Worm (Caenorhabditis elegans) whole organism, L1 larva: Measurements from ENCODE around the gene Y46B2A.3.
"Not testable (repeated sequence)": the region's sequence is repeated elsewhere in the genome, so short reads cannot be mapped to it uniquely, and the experiment has no call there.

Experiments
- C34B4.2 ChIP-seq: sonication (generic microtip); optimal IDR thresholded peaks from 2 replicates; lab custom pipeline; 2017; ENCODE audit warnings: mild to moderate bottlenecking, missing genetic modification characterization, missing compliant biosample characterization
- F16B12.6 ChIP-seq: fragments of 150-350 bp; optimal IDR thresholded peaks from 2 replicates; lab custom pipeline; 2014; ENCODE audit warnings: missing biosample characterization, missing genetic modification characterization
- Y116A8C.19 ChIP-seq: sonication (generic microtip); optimal IDR thresholded peaks from 2 replicates; lab custom pipeline; 2016; ENCODE audit warnings: missing compliant biosample characterization, missing genetic modification characterization, borderline replicate concordance
- aly-2 ChIP-seq: fragments of 150-350 bp; optimal IDR thresholded peaks from 2 replicates; lab custom pipeline; 2014; ENCODE audit warnings: missing biosample characterization, missing genetic modification characterization
- ama-1 ChIP-seq: fragments of 150-350 bp; optimal IDR thresholded peaks from 2 replicates; lab custom pipeline; 2014
- ceh-90 ChIP-seq: sonication (generic microtip); optimal IDR thresholded peaks from 2 replicates; lab custom pipeline; 2016; ENCODE audit warnings: missing genetic modification characterization, missing compliant biosample characterization
- ces-1 ChIP-seq: fragments of 150-350 bp; optimal IDR thresholded peaks from 2 replicates; lab custom pipeline; 2014; ENCODE audit warnings: missing biosample characterization, missing genetic modification reagents, missing genetic modification characterization
- dpl-1 ChIP-seq, 3 experiments: fragments of 150-350 bp in 2 of 3; sonication (generic microtip) in 1 of 3; optimal IDR thresholded peaks; 2 replicates each; lab custom pipeline; 2014 to 2017; ENCODE audit warnings: missing biosample characterization in 3 of 3, missing genetic modification characterization in 3 of 3, missing genetic modification reagents in 3 of 3
- dsc-1 ChIP-seq: sonication (generic microtip); optimal IDR thresholded peaks from 2 replicates; lab custom pipeline; 2016; ENCODE audit warnings: mild to moderate bottlenecking, missing genetic modification characterization, missing compliant biosample characterization
- efl-1 ChIP-seq, 4 experiments: fragments of 150-350 bp; optimal IDR thresholded peaks in 3 of 4; peaks in 1 of 4; 1 replicate in 1 of 4; 2 replicates in 3 of 4; lab custom pipeline; 2014; ENCODE audit warnings: missing biosample characterization in 2 of 4, missing genetic modification characterization in 2 of 4, missing genetic modification reagents in 2 of 4
- efl-3 ChIP-seq: fragments of 200-800 bp; sonication (Bioruptor generic); optimal IDR thresholded peaks from 2 replicates; lab custom pipeline; 2018; ENCODE audit warnings: mild to moderate bottlenecking, missing genetic modification characterization, missing compliant biosample characterization
- egl-27 ChIP-seq, 2 experiments: fragments of 150-350 bp in 1 of 2; sonication (generic microtip); optimal IDR thresholded peaks; 3 replicates each; lab custom pipeline; 2017 to 2018; ENCODE audit warnings: missing biosample characterization in 2 of 2, missing genetic modification characterization in 2 of 2, missing genetic modification reagents in 2 of 2
- elt-2 ChIP-seq: sonication (generic microtip); optimal IDR thresholded peaks from 2 replicates; lab custom pipeline; 2016; ENCODE audit warnings: missing genetic modification characterization, mild to moderate bottlenecking, inconsistent platforms, missing compliant biosample characterization, missing genetic modification reagents
- elt-3 ChIP-seq, 6 experiments: fragments of 150-350 bp in 1 of 6; sonication (generic microtip); optimal IDR thresholded peaks; 2 replicates each; lab custom pipeline; 2017 to 2018; ENCODE audit warnings: missing biosample characterization in 6 of 6, missing genetic modification characterization in 6 of 6, inconsistent platforms in 1 of 6
- ets-5 ChIP-seq: fragments of 200-800 bp; sonication (Bioruptor generic); IDR thresholded peaks from 2 replicates; pipeline ENCODE4 v1.3.6; 2022; ENCODE audit warnings: missing genetic modification characterization, missing compliant biosample characterization
- fkh-10 ChIP-seq: sonication (generic microtip); optimal IDR thresholded peaks from 2 replicates; lab custom pipeline; 2017; ENCODE audit warnings: missing biosample characterization, missing genetic modification reagents, missing genetic modification characterization
- fos-1 ChIP-seq: fragments of 150-350 bp; optimal IDR thresholded peaks from 2 replicates; lab custom pipeline; 2014; ENCODE audit warnings: missing biosample characterization, missing genetic modification characterization
- hpl-2 ChIP-seq: fragments of 150-350 bp; optimal IDR thresholded peaks from 2 replicates; lab custom pipeline; 2014; ENCODE audit warnings: missing biosample characterization, missing genetic modification reagents, missing genetic modification characterization
- irx-1 ChIP-seq: sonication (generic microtip); optimal IDR thresholded peaks from 2 replicates; lab custom pipeline; 2016; ENCODE audit warnings: missing genetic modification characterization, missing compliant biosample characterization
- isw-1 ChIP-seq: fragments of 200-800 bp; sonication (Bioruptor generic); IDR thresholded peaks from 2 replicates; pipeline ENCODE4 v1.3.6; 2022; ENCODE audit warnings: missing genetic modification characterization, missing compliant biosample characterization
- jun-1 ChIP-seq: fragments of 150-350 bp; optimal IDR thresholded peaks from 2 replicates; lab custom pipeline; 2014; ENCODE audit warnings: missing biosample characterization, missing genetic modification reagents, missing genetic modification characterization
- lin-35 ChIP-seq, 2 experiments: fragments of 150-350 bp; optimal IDR thresholded peaks; 2 replicates each; lab custom pipeline; 2014; ENCODE audit warnings: missing biosample characterization in 2 of 2, missing genetic modification characterization in 2 of 2, missing genetic modification reagents in 2 of 2
- lir-3 ChIP-seq: sonication (generic microtip); optimal IDR thresholded peaks from 2 replicates; lab custom pipeline; 2016; ENCODE audit warnings: mild to moderate bottlenecking, missing genetic modification characterization, moderate library complexity, missing compliant biosample characterization; ENCODE audit not compliant: poor library complexity
- lsy-2 ChIP-seq, 2 experiments: fragments of 150-350 bp; optimal IDR thresholded peaks; 2 replicates each; lab custom pipeline; 2014; ENCODE audit warnings: missing biosample characterization in 2 of 2, missing genetic modification characterization in 2 of 2
- mdl-1 ChIP-seq, 2 experiments: fragments of 150-350 bp; optimal IDR thresholded peaks; 2 replicates each; lab custom pipeline; 2014 to 2017; ENCODE audit warnings: missing biosample characterization in 2 of 2, missing genetic modification characterization in 2 of 2, inconsistent platforms in 1 of 2
- mef-2 ChIP-seq: fragments of 150-350 bp; optimal IDR thresholded peaks from 2 replicates; lab custom pipeline; 2014; ENCODE audit warnings: missing biosample characterization, missing genetic modification characterization
- mep-1 ChIP-seq: fragments of 150-350 bp; optimal IDR thresholded peaks from 2 replicates; lab custom pipeline; 2014; ENCODE audit warnings: missing biosample characterization, missing genetic modification characterization
- nhr-11 ChIP-seq: fragments of 150-350 bp; optimal IDR thresholded peaks from 2 replicates; lab custom pipeline; 2014; ENCODE audit warnings: missing biosample characterization, missing genetic modification characterization
- nhr-19 ChIP-seq: fragments of 200-800 bp; sonication (Bioruptor generic); conservative IDR thresholded peaks from 2 replicates; pipeline ENCODE4 v1.3.6; 2022; ENCODE audit warnings: missing genetic modification characterization, missing compliant biosample characterization
- nhr-20 ChIP-seq: sonication (generic microtip); optimal IDR thresholded peaks from 2 replicates; lab custom pipeline; 2016; ENCODE audit warnings: mild to moderate bottlenecking, missing genetic modification characterization, missing compliant biosample characterization
- nhr-28 ChIP-seq: fragments of 150-350 bp; optimal IDR thresholded peaks from 2 replicates; lab custom pipeline; 2014; ENCODE audit warnings: missing biosample characterization, missing genetic modification characterization
- nhr-71 ChIP-seq: sonication (generic microtip); optimal IDR thresholded peaks from 2 replicates; lab custom pipeline; 2016; ENCODE audit warnings: mild to moderate bottlenecking, missing genetic modification characterization, moderate library complexity, missing compliant biosample characterization
- nhr-76 ChIP-seq: sonication (generic microtip); optimal IDR thresholded peaks from 2 replicates; lab custom pipeline; 2017; ENCODE audit warnings: missing biosample characterization, missing genetic modification characterization
- nhr-84 ChIP-seq: sonication (generic microtip); optimal IDR thresholded peaks from 2 replicates; lab custom pipeline; 2017; ENCODE audit warnings: missing biosample characterization, missing genetic modification characterization
- nhr-90 ChIP-seq: sonication (generic microtip); optimal IDR thresholded peaks from 2 replicates; lab custom pipeline; 2016; ENCODE audit warnings: mild to moderate bottlenecking, missing genetic modification characterization, missing compliant biosample characterization; ENCODE audit not compliant: poor library complexity
- pag-3 ChIP-seq: sonication (generic microtip); optimal IDR thresholded peaks from 2 replicates; lab custom pipeline; 2017; ENCODE audit warnings: missing genetic modification characterization, mild to moderate bottlenecking, missing compliant biosample characterization, antibody characterized with exemption, borderline replicate concordance; ENCODE audit not compliant: insufficient read depth
- pax-3 ChIP-seq: fragments of 200-800 bp; sonication (Bioruptor generic); optimal IDR thresholded peaks from 2 replicates; lab custom pipeline; 2018; ENCODE audit warnings: mild to moderate bottlenecking, missing genetic modification characterization, moderate library complexity, missing compliant biosample characterization
- pqm-1 ChIP-seq: sonication (generic microtip); optimal IDR thresholded peaks from 3 replicates; lab custom pipeline; 2017; ENCODE audit warnings: missing biosample characterization, missing genetic modification characterization
- snpc-4 ChIP-seq: fragments of 150-350 bp; optimal IDR thresholded peaks from 2 replicates; lab custom pipeline; 2014; ENCODE audit warnings: missing biosample characterization, missing genetic modification characterization
- sox-4 ChIP-seq: sonication (generic microtip); optimal IDR thresholded peaks from 2 replicates; lab custom pipeline; 2016; ENCODE audit warnings: missing genetic modification characterization, missing compliant biosample characterization
- sptf-1 ChIP-seq: fragments of 150-350 bp; optimal IDR thresholded peaks from 2 replicates; lab custom pipeline; 2014; ENCODE audit warnings: missing biosample characterization, missing genetic modification characterization
- swsn-7 ChIP-seq: sonication (generic microtip); optimal IDR thresholded peaks from 2 replicates; lab custom pipeline; 2016; ENCODE audit warnings: missing genetic modification characterization, missing compliant biosample characterization
- tbx-2 ChIP-seq: sonication (generic microtip); optimal IDR thresholded peaks from 2 replicates; lab custom pipeline; 2016; ENCODE audit warnings: missing genetic modification characterization, missing compliant biosample characterization
- unc-130 ChIP-seq: fragments of 150-350 bp; optimal IDR thresholded peaks from 2 replicates; lab custom pipeline; 2017; ENCODE audit warnings: missing biosample characterization, missing genetic modification characterization, inconsistent platforms
- unc-62 ChIP-seq: fragments of 150-350 bp; optimal IDR thresholded peaks from 2 replicates; lab custom pipeline; 2014; ENCODE audit warnings: missing biosample characterization, missing genetic modification reagents, missing genetic modification characterization
- unc-86 ChIP-seq: sonication (generic microtip); optimal IDR thresholded peaks from 2 replicates; lab custom pipeline; 2016; ENCODE audit warnings: missing genetic modification characterization, missing compliant biosample characterization
- xbp-1 ChIP-seq: sonication (generic microtip); optimal IDR thresholded peaks from 2 replicates; lab custom pipeline; 2016; ENCODE audit warnings: missing genetic modification characterization, missing compliant biosample characterization

Y46B2A.3 gene

ce11 chrII:861564-861963 is 5.1 kb downstream of the Y46B2A.3 start, which contains the start of gene Y46B2A.4:
TSS of gene Y46B2A.4 (plus strand) at chrII:861864.
- TF ChIP-seq efl-1 (optimal IDR thresholded peaks at IDR 0.05; lab: Kevin White, UChicago) (no peak), efl-1 (GFP tag; optimal IDR thresholded peaks at IDR 0.05 in 1 of 2; lab: Kevin White, UChicago) (no peak), nhr-84 (tag; lab: Kevin White, UChicago) (no peak), pax-3 (no peak), tbx-2 (tag; lab: Kevin White, UChicago) (no peak), jun-1 (tag; lab: Kevin White, UChicago) (no peak), nhr-76 (tag; lab: Kevin White, UChicago) (no peak), dsc-1 (tag; lab: Kevin White, UChicago) (no peak), hpl-2 (GFP tag; lab: Kevin White, UChicago) (no peak), elt-2 (tag; lab: Kevin White, UChicago) (no peak), nhr-19 (GFP tag; lab: Robert Waterston, UW) (no peak), unc-62 (no peak), dpl-1 (GFP tag; optimal IDR thresholded peaks at IDR 0.05; lab: Kevin White, UChicago) (no peak), pag-3 (tag; lab: Kevin White, UChicago) (no peak), sox-4 (tag; lab: Kevin White, UChicago) (no peak)
- TF ChIP-seq, all 84 proteins: peak for 0

ce11 chrII:850567-850966 is 16.1 kb downstream of the Y46B2A.3 start, which contains the start of gene F28A10.5:
TSS of gene F28A10.5 (minus strand) at chrII:850667.
- not testable (repeated sequence) for TF ChIP-seq jun-1 (tag; lab: Kevin White, UChicago); C34B4.2; lsy-2 (tag; optimal IDR thresholded peaks at IDR 0.05; lab: Kevin White, UChicago)

DNA sequence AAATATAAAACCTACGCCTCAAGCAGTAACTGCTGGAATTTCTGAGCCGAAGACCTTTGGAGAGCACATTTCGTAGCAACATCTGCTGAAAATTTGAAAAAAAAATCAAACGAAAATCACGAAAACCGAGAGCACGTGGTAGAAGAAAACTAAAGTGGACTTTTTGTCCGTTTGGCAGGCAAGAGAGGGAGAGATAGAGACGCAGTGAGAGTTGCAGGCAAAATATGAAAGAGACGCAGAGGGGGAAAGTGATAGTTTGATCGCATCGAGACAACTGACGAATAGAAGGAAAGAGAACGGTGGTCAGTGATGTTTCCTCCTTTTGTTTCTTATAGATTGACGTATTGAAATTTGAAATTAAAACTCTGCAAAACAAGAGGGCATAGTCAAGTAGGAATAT is 18.2 kb downstream of the Y46B2A.3 start, which contains the start of the genes acdh-9 and F28A10.13:
Gene acdh-9 (minus strand): TSS at position 85 of the 400 bp plus-strand sequence.
Gene F28A10.13 (plus strand): TSS at position 294 of the 400 bp plus-strand sequence.
- peak in 1 of 6 experiments; percentile 5 for TF ChIP-seq elt-3 (tag; optimal IDR thresholded peaks at IDR 0.05; lab: Kevin White, UChicago)
- TF ChIP-seq swsn-7 (tag; lab: Kevin White, UChicago), result peak; percentile 35
- TF ChIP-seq efl-1 (optimal IDR thresholded peaks at IDR 0.05; lab: Kevin White, UChicago), result peak; percentile 52 to 59
- peak in 1 of 2 experiments; percentile 40 for TF ChIP-seq efl-1 (GFP tag; optimal IDR thresholded peaks at IDR 0.05 in 1 of 2; lab: Kevin White, UChicago)
- peak in 1 of 2 experiments; percentile 91 for TF ChIP-seq mdl-1 (tag; optimal IDR thresholded peaks at IDR 0.05; lab: Kevin White, UChicago)
- no peak for TF ChIP-seq nhr-11 (tag; lab: Kevin White, UChicago)
- TF ChIP-seq nhr-90, result peak; percentile 37
- peak; percentile 51 for TF ChIP-seq nhr-19 (GFP tag; lab: Robert Waterston, UW)
- TF ChIP-seq snpc-4, result peak; percentile 1
- no peak for TF ChIP-seq fos-1 (tag; lab: Kevin White, UChicago)
- TF ChIP-seq xbp-1, result no peak
- TF ChIP-seq ama-1 (lab: Kevin White, UChicago), result no peak
- peak in 1 of 2 experiments; percentile 51 for TF ChIP-seq lsy-2 (tag; optimal IDR thresholded peaks at IDR 0.05; lab: Kevin White, UChicago)
- peak; percentile 53 for TF ChIP-seq mep-1 (tag; lab: Kevin White, UChicago)
- TF ChIP-seq unc-130 (tag; lab: Kevin White, UChicago), result no peak
- no peak for TF ChIP-seq mef-2 (tag; lab: Kevin White, UChicago)
- no peak for TF ChIP-seq jun-1 (tag; lab: Kevin White, UChicago)
- no peak for TF ChIP-seq aly-2 (tag; lab: Kevin White, UChicago)
- no peak for TF ChIP-seq fkh-10 (GFP tag; lab: Kevin White, UChicago)
- peak; percentile 13 to 75 for TF ChIP-seq lin-35 (GFP tag; optimal IDR thresholded peaks at IDR 0.05; lab: Kevin White, UChicago)
- TF ChIP-seq sox-4 (tag; lab: Kevin White, UChicago), result no peak
- TF ChIP-seq lir-3 (tag; lab: Kevin White, UChicago), result peak; percentile 6
- no peak for TF ChIP-seq pqm-1
- TF ChIP-seq ets-5, result no peak
- no peak for TF ChIP-seq Y116A8C.19 (tag; lab: Kevin White, UChicago)
- TF ChIP-seq efl-3 (GFP tag; lab: Kevin White, UChicago), result no peak
- peak; percentile 93 for TF ChIP-seq nhr-20 (tag; lab: Kevin White, UChicago)
- no peak for TF ChIP-seq ces-1
- TF ChIP-seq F16B12.6 (tag; lab: Kevin White, UChicago), result no peak
- TF ChIP-seq dsc-1 (tag; lab: Kevin White, UChicago), result no peak
- no peak for TF ChIP-seq nhr-28 (tag; lab: Kevin White, UChicago)
- peak; percentile 87 for TF ChIP-seq nhr-71
- no peak for TF ChIP-seq irx-1 (tag; lab: Kevin White, UChicago)
- no peak for TF ChIP-seq unc-86 (tag; lab: Kevin White, UChicago)
- TF ChIP-seq isw-1 (GFP tag; lab: Robert Waterston, UW), result no peak
- no peak for TF ChIP-seq egl-27 (tag; optimal IDR thresholded peaks at IDR 0.05; lab: Kevin White, UChicago)
- no peak for TF ChIP-seq ceh-90 (tag; lab: Kevin White, UChicago)
- TF ChIP-seq sptf-1, result no peak
- peak; percentile 40 for TF ChIP-seq pag-3 (tag; lab: Kevin White, UChicago)
